Worm (Caenorhabditis elegans) whole organism, L2 larva: ENCODE results near the gene F46G11.6.
A peak's percentile ranks its signal among the peaks of the same experiment; 100 is the strongest.

Experiments
- C34F6.9 ChIP-seq: fragments of 150-350 bp; optimal IDR thresholded peaks from 2 replicates; lab custom pipeline; 2014; ENCODE audit warnings: missing biosample characterization, missing genetic modification characterization
- F13H6.1 ChIP-seq: sonication (generic microtip); optimal IDR thresholded peaks from 2 replicates; lab custom pipeline; 2016; ENCODE audit warnings: missing genetic modification characterization, missing compliant biosample characterization
- R02D3.7 ChIP-seq: fragments of 150-350 bp; optimal IDR thresholded peaks from 2 replicates; lab custom pipeline; 2014; ENCODE audit warnings: missing biosample characterization, missing genetic modification characterization
- ZK546.5 ChIP-seq: sonication (generic microtip); optimal IDR thresholded peaks from 2 replicates; lab custom pipeline; 2017; ENCODE audit warnings: missing biosample characterization, missing genetic modification characterization
- alr-1 ChIP-seq: fragments of 150-350 bp; optimal IDR thresholded peaks from 2 replicates; lab custom pipeline; 2014; ENCODE audit warnings: missing biosample characterization, missing genetic modification characterization
- aly-2 ChIP-seq: fragments of 150-350 bp; optimal IDR thresholded peaks from 2 replicates; lab custom pipeline; 2014; ENCODE audit warnings: missing biosample characterization, missing genetic modification characterization
- ama-1 ChIP-seq: fragments of 150-350 bp; optimal IDR thresholded peaks from 2 replicates; lab custom pipeline; 2018; ENCODE audit warnings: inconsistent platforms
- ceh-16 ChIP-seq: fragments of 150-350 bp; optimal IDR thresholded peaks from 2 replicates; lab custom pipeline; 2014; ENCODE audit warnings: missing biosample characterization, missing genetic modification characterization
- ceh-82 ChIP-seq: fragments of 150-350 bp; optimal IDR thresholded peaks from 2 replicates; lab custom pipeline; 2014; ENCODE audit warnings: missing biosample characterization, missing genetic modification characterization
- crh-2 ChIP-seq: sonication (generic microtip); optimal IDR thresholded peaks from 2 replicates; lab custom pipeline; 2017; ENCODE audit warnings: missing biosample characterization, missing genetic modification characterization
- dmd-4 ChIP-seq: sonication (generic microtip); optimal IDR thresholded peaks from 2 replicates; lab custom pipeline; 2017; ENCODE audit warnings: missing biosample characterization, missing genetic modification characterization
- egl-27 ChIP-seq: sonication (generic microtip); optimal IDR thresholded peaks from 3 replicates; lab custom pipeline; 2017; ENCODE audit warnings: missing biosample characterization, missing genetic modification reagents, missing genetic modification characterization
- elt-1 ChIP-seq: fragments of 150-350 bp; optimal IDR thresholded peaks from 2 replicates; lab custom pipeline; 2014; ENCODE audit warnings: missing biosample characterization, missing genetic modification characterization
- fos-1 ChIP-seq: fragments of 150-350 bp; optimal IDR thresholded peaks from 2 replicates; lab custom pipeline; 2014; ENCODE audit warnings: missing biosample characterization, missing genetic modification characterization
- gmeb-1 ChIP-seq: fragments of 150-350 bp; optimal IDR thresholded peaks from 2 replicates; lab custom pipeline; 2014; ENCODE audit warnings: missing biosample characterization, missing genetic modification characterization
- lin-11 ChIP-seq: fragments of 150-350 bp; sonication (generic microtip); optimal IDR thresholded peaks from 2 replicates; lab custom pipeline; 2014; ENCODE audit warnings: missing biosample characterization, missing genetic modification characterization, inconsistent platforms, mixed read lengths
- lin-13 ChIP-seq: fragments of 150-350 bp; optimal IDR thresholded peaks from 2 replicates; lab custom pipeline; 2014; ENCODE audit warnings: missing biosample characterization, missing genetic modification reagents, missing genetic modification characterization
- lin-39 ChIP-seq: fragments of 150-350 bp; optimal IDR thresholded peaks from 2 replicates; lab custom pipeline; 2014; ENCODE audit warnings: missing biosample characterization, missing genetic modification reagents, missing genetic modification characterization
- mab-5 ChIP-seq: fragments of 150-350 bp; optimal IDR thresholded peaks from 2 replicates; lab custom pipeline; 2014; ENCODE audit warnings: missing biosample characterization, missing genetic modification characterization
- mbf-1 ChIP-seq: sonication (generic microtip); optimal IDR thresholded peaks from 2 replicates; lab custom pipeline; 2017; ENCODE audit warnings: missing biosample characterization, missing genetic modification characterization
- mdl-1 ChIP-seq, 2 experiments: fragments of 150-350 bp in 1 of 2; sonication (generic microtip) in 1 of 2; optimal IDR thresholded peaks; 2 replicates each; lab custom pipeline; 2017; ENCODE audit warnings: missing biosample characterization in 2 of 2, missing genetic modification characterization in 2 of 2
- nhr-10 ChIP-seq: sonication (generic microtip); optimal IDR thresholded peaks from 2 replicates; lab custom pipeline; 2017; ENCODE audit warnings: missing biosample characterization, missing genetic modification characterization
- nhr-12 ChIP-seq: fragments of 150-350 bp; optimal IDR thresholded peaks from 2 replicates; lab custom pipeline; 2014; ENCODE audit warnings: missing biosample characterization, missing genetic modification characterization
- nhr-129 ChIP-seq: fragments of 150-350 bp; optimal IDR thresholded peaks from 2 replicates; lab custom pipeline; 2014; ENCODE audit warnings: missing biosample characterization, missing genetic modification characterization
- nhr-21 ChIP-seq: fragments of 150-350 bp; optimal IDR thresholded peaks from 2 replicates; lab custom pipeline; 2014; ENCODE audit warnings: missing biosample characterization, missing genetic modification characterization
- nhr-23 ChIP-seq: fragments of 150-350 bp; optimal IDR thresholded peaks from 2 replicates; lab custom pipeline; 2014; ENCODE audit warnings: missing biosample characterization, missing genetic modification reagents, missing genetic modification characterization
- nhr-237 ChIP-seq: fragments of 150-350 bp; optimal IDR thresholded peaks from 2 replicates; lab custom pipeline; 2014; ENCODE audit warnings: missing biosample characterization, missing genetic modification characterization
- nhr-25 ChIP-seq: fragments of 150-350 bp; sonication (generic microtip); optimal IDR thresholded peaks from 3 replicates; lab custom pipeline; 2014; ENCODE audit warnings: missing biosample characterization, missing genetic modification characterization
- nhr-6 ChIP-seq: fragments of 150-350 bp; optimal IDR thresholded peaks from 2 replicates; lab custom pipeline; 2014; ENCODE audit warnings: missing biosample characterization, missing genetic modification characterization
- peb-1 ChIP-seq: fragments of 150-350 bp; optimal IDR thresholded peaks from 2 replicates; lab custom pipeline; 2014; ENCODE audit warnings: missing biosample characterization, missing genetic modification characterization
- sem-4 ChIP-seq: fragments of 150-350 bp; optimal IDR thresholded peaks from 2 replicates; lab custom pipeline; 2014; ENCODE audit warnings: missing biosample characterization, missing genetic modification reagents, missing genetic modification characterization
- sma-9 ChIP-seq, 2 experiments: fragments of 150-350 bp in 1 of 2; sonication (generic microtip) in 1 of 2; optimal IDR thresholded peaks; 2 replicates each; lab custom pipeline; 2014 to 2016; ENCODE audit warnings: missing genetic modification characterization in 2 of 2, mild to moderate bottlenecking in 1 of 2, missing biosample characterization in 1 of 2, missing compliant biosample characterization in 1 of 2, missing genetic modification reagents in 1 of 2, moderate library complexity in 1 of 2
- snpc-4 ChIP-seq: fragments of 150-350 bp; optimal IDR thresholded peaks from 2 replicates; lab custom pipeline; 2014; ENCODE audit warnings: missing biosample characterization, missing genetic modification characterization
- unc-39 ChIP-seq: fragments of 150-350 bp; optimal IDR thresholded peaks from 2 replicates; lab custom pipeline; 2014; ENCODE audit warnings: missing biosample characterization, missing genetic modification characterization
- unc-55 ChIP-seq: fragments of 150-350 bp; sonication (generic microtip); optimal IDR thresholded peaks from 3 replicates; lab custom pipeline; 2014; ENCODE audit warnings: missing biosample characterization, missing genetic modification reagents, missing genetic modification characterization
- unc-62 ChIP-seq: fragments of 150-350 bp; optimal IDR thresholded peaks from 2 replicates; lab custom pipeline; 2014; ENCODE audit warnings: missing biosample characterization, missing genetic modification reagents, missing genetic modification characterization
- zag-1 ChIP-seq: fragments of 150-350 bp; optimal IDR thresholded peaks from 2 replicates; lab custom pipeline; 2014; ENCODE audit warnings: missing biosample characterization, missing genetic modification characterization
- ztf-1 ChIP-seq: fragments of 200-800 bp; sonication (Bioruptor generic); conservative IDR thresholded peaks from 2 replicates; pipeline ENCODE4 v1.3.6; 2022; ENCODE audit warnings: missing genetic modification characterization, missing compliant biosample characterization
- ztf-11 ChIP-seq: sonication (generic microtip); optimal IDR thresholded peaks from 2 replicates; lab custom pipeline; 2017; ENCODE audit warnings: missing biosample characterization, missing genetic modification characterization
- ztf-4 ChIP-seq: fragments of 150-350 bp; optimal IDR thresholded peaks from 2 replicates; lab custom pipeline; 2014; ENCODE audit warnings: missing biosample characterization, missing genetic modification characterization

Gene F46G11.6

DNA sequence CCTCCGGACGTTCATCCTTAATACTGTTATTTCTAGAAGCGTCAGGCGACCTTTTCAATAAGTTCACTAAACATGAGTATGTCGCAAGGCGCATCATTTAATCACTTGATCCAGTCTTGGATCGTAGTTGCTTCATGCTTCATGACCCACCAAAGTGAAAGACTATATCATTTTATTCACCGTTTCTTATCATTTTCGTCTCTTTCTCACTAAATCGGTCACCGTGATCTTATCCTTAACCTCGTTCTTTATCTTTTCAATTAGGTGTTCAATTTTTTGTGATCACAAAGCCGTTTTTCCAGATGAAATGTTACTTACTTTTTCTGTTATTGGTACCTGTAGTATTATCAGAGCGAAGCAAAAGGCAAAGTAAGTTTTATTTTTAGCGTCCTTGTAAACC lies 1.6 kb downstream of the F46G11.6 start, which contains the start of gene F46G11.2:
F46G11.2 (plus strand) TSS at position 301 of the 400 bp plus-strand sequence.
- TF ChIP-seq egl-27 (tag; lab: Kevin White, UChicago): no peak
- TF ChIP-seq nhr-21: peak; percentile 61

DNA sequence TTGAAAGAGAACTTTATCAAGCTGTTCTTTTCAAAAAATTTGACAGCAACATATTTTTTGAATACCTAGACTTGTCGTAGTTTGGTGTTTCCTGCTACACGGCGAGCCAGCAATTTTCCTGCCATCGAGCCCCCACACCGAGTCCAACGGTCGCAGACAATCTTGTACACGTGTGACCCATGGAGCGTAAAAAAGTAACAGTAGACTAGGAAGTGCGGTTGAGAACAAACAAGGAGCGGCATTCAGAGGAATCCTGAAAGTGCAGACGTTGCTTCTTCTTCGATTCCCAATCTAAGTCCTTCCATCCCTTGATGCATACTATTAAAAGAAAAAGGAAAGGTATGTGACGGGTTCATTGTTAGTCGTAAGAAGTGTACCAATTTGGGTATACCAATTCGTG lies 4.6 kb downstream of the F46G11.6 start, which contains the start of gene twnk-1:
twnk-1 (plus strand) TSS at position 301 of the 400 bp plus-strand sequence.
- no peak for TF ChIP-seq R02D3.7 (tag; lab: Kevin White, UChicago)
- TF ChIP-seq lin-11: no peak
- TF ChIP-seq, all 48 proteins: peak for 0

DNA sequence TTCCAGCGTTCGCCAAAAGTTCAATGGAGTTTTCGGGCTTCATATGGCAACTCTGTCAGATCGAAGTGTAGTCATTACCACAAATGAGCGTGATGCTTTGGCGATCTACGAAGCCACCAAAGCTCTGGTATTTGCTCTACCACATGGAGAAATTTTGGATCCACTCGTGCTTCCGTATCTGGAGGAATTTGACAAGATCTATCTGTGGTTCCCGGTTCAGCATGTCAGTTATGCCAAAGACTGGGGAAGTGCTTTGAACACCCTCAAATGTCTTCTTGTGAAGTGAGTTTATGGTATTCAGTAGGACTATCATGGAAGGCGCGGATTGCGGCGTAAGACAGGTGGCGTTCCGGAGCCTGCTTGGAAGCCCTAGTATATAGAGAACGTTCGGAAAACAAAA lies 8.1 kb downstream of the F46G11.6 start:
- TF ChIP-seq alr-1 (tag; lab: Kevin White, UChicago) (no peak), fos-1 (tag; lab: Kevin White, UChicago) (no peak), ceh-82 (no peak), mab-5 (no peak), peb-1 (tag; lab: Kevin White, UChicago) (no peak), nhr-6 (tag; lab: Kevin White, UChicago) (no peak), lin-11 (no peak), unc-55 (GFP tag; lab: Kevin White, UChicago) (no peak), ama-1 (lab: Kevin White, UChicago) (no peak), nhr-237 (tag; lab: Kevin White, UChicago) (no peak), egl-27 (tag; lab: Kevin White, UChicago) (no peak), crh-2 (tag; lab: Kevin White, UChicago) (no peak), ztf-4 (tag; lab: Kevin White, UChicago) (no peak)

DNA sequence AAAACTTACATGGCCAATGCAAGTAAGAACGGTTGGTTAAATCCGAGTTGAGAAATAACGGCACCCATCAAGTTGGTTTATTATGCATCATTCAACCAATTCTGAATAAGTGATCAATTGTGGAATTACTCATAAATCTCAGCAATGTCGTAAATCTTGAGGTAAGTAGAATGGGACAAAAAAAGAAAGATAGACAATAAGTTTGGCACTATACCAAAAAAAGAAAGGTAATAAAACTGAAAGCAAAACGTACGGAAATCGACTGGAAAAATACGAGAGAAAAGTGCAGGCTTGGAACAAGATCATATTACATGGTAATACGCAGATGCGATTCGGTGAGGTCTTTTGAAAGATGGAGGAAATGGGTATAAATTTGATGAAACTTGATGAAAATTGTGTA lies 12.4 kb downstream of the F46G11.6 start, which contains the start of gene F46G11.4:
F46G11.4 (minus strand) TSS at position 101 of the 400 bp plus-strand sequence.
- no peak for TF ChIP-seq unc-55 (GFP tag; lab: Kevin White, UChicago)
- no peak for TF ChIP-seq ztf-4 (tag; lab: Kevin White, UChicago)
- no peak for TF ChIP-seq C34F6.9 (tag; lab: Kevin White, UChicago)
- no peak for TF ChIP-seq nhr-6 (tag; lab: Kevin White, UChicago)

DNA sequence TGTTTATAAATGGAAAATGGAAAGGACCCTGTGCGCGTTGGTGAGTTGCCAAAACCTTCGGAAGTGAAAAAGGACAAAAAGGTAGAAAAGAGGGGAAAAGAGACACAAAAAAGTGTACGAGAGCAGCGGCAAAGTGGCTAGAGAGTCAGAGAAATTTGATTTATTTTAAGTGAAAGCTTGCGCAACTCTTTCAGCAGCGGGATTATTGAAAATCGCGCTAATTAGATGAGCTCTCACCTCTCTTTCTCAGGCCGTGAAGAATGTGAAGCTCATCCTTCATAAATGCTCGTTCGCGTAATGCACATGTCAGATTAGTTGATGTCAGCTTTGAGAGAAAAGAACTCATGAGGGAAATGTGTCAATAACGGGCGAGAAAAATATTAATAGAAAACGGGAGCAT lies 12.9 kb downstream of the F46G11.6 start:
- no peak for TF ChIP-seq nhr-21
- TF ChIP-seq F13H6.1 (tag; lab: Kevin White, UChicago): peak; percentile 41
- TF ChIP-seq ceh-16: no peak
- TF ChIP-seq unc-55 (GFP tag; lab: Kevin White, UChicago): no peak
- TF ChIP-seq lin-13 (GFP tag; lab: Kevin White, UChicago): no peak
- TF ChIP-seq nhr-23 (tag; lab: Kevin White, UChicago): no peak
- no peak for TF ChIP-seq ZK546.5
- TF ChIP-seq sma-9 (GFP tag; optimal IDR thresholded peaks at IDR 0.05; lab: Kevin White, UChicago): peak; percentile 22
- TF ChIP-seq sma-9 (tag; optimal IDR thresholded peaks at IDR 0.05; lab: Kevin White, UChicago): no peak
- peak; percentile 3 for TF ChIP-seq C34F6.9 (tag; lab: Kevin White, UChicago)
- no peak for TF ChIP-seq nhr-129 (tag; lab: Kevin White, UChicago)
- no peak for TF ChIP-seq nhr-12 (tag; lab: Kevin White, UChicago)
- no peak for TF ChIP-seq peb-1 (tag; lab: Kevin White, UChicago)
- no peak for TF ChIP-seq R02D3.7 (tag; lab: Kevin White, UChicago)
- no peak for TF ChIP-seq unc-39 (tag; lab: Kevin White, UChicago)
- no peak for TF ChIP-seq gmeb-1 (tag; lab: Kevin White, UChicago)

DNA sequence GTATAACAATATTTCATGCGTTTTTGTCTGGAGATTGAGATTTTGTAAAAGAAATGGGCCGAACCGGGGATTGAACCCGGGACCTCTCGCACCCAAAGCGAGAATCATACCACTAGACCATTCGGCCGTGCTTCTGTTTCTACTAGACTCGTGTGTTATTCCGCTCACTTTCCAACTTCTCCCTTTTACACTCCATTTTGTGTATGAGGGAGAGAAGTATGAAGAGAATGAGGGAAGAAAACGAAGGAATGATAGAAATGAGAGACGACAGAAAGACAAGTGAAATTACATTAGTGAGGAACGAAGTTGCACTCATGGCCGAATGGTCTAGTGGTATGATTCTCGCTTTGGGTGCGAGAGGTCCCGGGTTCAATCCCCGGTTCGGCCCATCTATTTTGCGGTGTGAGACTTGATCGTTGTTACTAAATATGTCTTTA lies 14.9 kb downstream of the F46G11.6 start:
- TF ChIP-seq elt-1 (tag; lab: Kevin White, UChicago): no peak
- TF ChIP-seq fos-1 (tag; lab: Kevin White, UChicago): peak; percentile 66
- TF ChIP-seq lin-13 (GFP tag; lab: Kevin White, UChicago): peak; percentile 86
- TF ChIP-seq mdl-1 (tag; optimal IDR thresholded peaks at IDR 0.05; lab: Kevin White, UChicago): peak; percentile 15 to 75
- TF ChIP-seq unc-55 (GFP tag; lab: Kevin White, UChicago): peak; percentile 82
- TF ChIP-seq nhr-12 (tag; lab: Kevin White, UChicago): peak; percentile 54
- no peak for TF ChIP-seq mbf-1 (tag; lab: Kevin White, UChicago)
- TF ChIP-seq nhr-237 (tag; lab: Kevin White, UChicago): peak; percentile 23
- peak; percentile 70 for TF ChIP-seq ceh-16
- TF ChIP-seq sem-4 (tag; lab: Kevin White, UChicago): peak; percentile 88
- TF ChIP-seq snpc-4 (tag; lab: Kevin White, UChicago): no peak
- TF ChIP-seq dmd-4 (tag; lab: Kevin White, UChicago): no peak
- TF ChIP-seq lin-39: peak; percentile 45
- no peak for TF ChIP-seq nhr-23 (tag; lab: Kevin White, UChicago)
- TF ChIP-seq ztf-1 (GFP tag; lab: Robert Waterston, UW): no peak
- TF ChIP-seq nhr-129 (tag; lab: Kevin White, UChicago): peak; percentile 95
- no peak for TF ChIP-seq alr-1 (tag; lab: Kevin White, UChicago)
- TF ChIP-seq ceh-82: peak; percentile 72
- peak; percentile 6 for TF ChIP-seq unc-62 (GFP tag; lab: Kevin White, UChicago)
- peak; percentile 5 for TF ChIP-seq ama-1 (lab: Kevin White, UChicago)
- no peak for TF ChIP-seq aly-2
- TF ChIP-seq crh-2 (tag; lab: Kevin White, UChicago): peak; percentile 92
- peak; percentile 92 for TF ChIP-seq egl-27 (tag; lab: Kevin White, UChicago)
- peak; percentile 87 for TF ChIP-seq nhr-25 (tag; lab: Kevin White, UChicago)
- peak; percentile 61 for TF ChIP-seq nhr-10 (tag; lab: Kevin White, UChicago)
- peak; percentile 69 for TF ChIP-seq gmeb-1 (tag; lab: Kevin White, UChicago)
- peak; percentile 86 for TF ChIP-seq zag-1
- no peak for TF ChIP-seq ZK546.5
- TF ChIP-seq ztf-11 (tag; lab: Kevin White, UChicago): peak; percentile 60
- TF ChIP-seq nhr-6 (tag; lab: Kevin White, UChicago): peak; percentile 75
